Worm (Caenorhabditis elegans) whole organism, L1 larva: Measurements from ENCODE around the gene fbxb-15.

Experiments
- Y116A8C.19 ChIP-seq: sonication (generic microtip); optimal IDR thresholded peaks from 2 replicates; lab custom pipeline; 2016; ENCODE audit warnings: missing compliant biosample characterization, missing genetic modification characterization, borderline replicate concordance
- aly-2 ChIP-seq: fragments of 150-350 bp; optimal IDR thresholded peaks from 2 replicates; lab custom pipeline; 2014; ENCODE audit warnings: missing biosample characterization, missing genetic modification characterization
- ama-1 ChIP-seq: fragments of 150-350 bp; optimal IDR thresholded peaks from 2 replicates; lab custom pipeline; 2014
- pag-3 ChIP-seq: sonication (generic microtip); optimal IDR thresholded peaks from 2 replicates; lab custom pipeline; 2017; ENCODE audit warnings: missing genetic modification characterization, mild to moderate bottlenecking, missing compliant biosample characterization, antibody characterized with exemption, borderline replicate concordance; ENCODE audit not compliant: insufficient read depth
- unc-62 ChIP-seq: fragments of 150-350 bp; optimal IDR thresholded peaks from 2 replicates; lab custom pipeline; 2014; ENCODE audit warnings: missing biosample characterization, missing genetic modification reagents, missing genetic modification characterization
- ztf-4 ChIP-seq: fragments of 150-350 bp; optimal IDR thresholded peaks from 2 replicates; lab custom pipeline; 2014; ENCODE audit warnings: missing biosample characterization, missing genetic modification characterization

DNA sequence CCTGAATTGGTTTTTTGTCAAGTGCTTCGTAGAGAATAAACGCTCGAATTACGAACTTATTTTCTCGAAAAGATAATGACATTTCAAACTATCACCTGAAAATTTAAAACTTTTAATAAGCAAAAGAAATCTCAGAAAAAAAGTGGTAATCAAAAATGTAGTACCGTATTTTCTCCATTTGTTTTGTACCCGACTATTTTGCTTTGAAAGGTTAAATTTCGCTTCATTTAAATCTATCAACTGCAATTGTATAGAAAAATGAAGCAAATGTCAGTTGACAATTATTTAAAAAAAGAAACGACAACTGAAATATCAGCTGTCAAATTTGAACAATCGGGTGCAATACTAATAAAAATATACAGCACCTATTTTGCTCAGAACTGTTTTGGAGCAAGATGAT is 32.1 kb downstream of the fbxb-15 start, which contains the start of gene fbxa-158:
- TF ChIP-seq unc-62 (GFP tag; lab: Kevin White, UChicago), result no peak
- no peak for TF ChIP-seq ama-1
- TF ChIP-seq aly-2 (tag; lab: Kevin White, UChicago), result no peak
- no peak for TF ChIP-seq pag-3 (tag; lab: Kevin White, UChicago)
- TF ChIP-seq Y116A8C.19 (tag; lab: Kevin White, UChicago), result no peak
- TF ChIP-seq ztf-4 (tag; lab: Kevin White, UChicago), result no peak
